Fruit fly (Drosophila melanogaster): ENCODE data around the gene CG14074.

CG14074 gene

dm6 chr3L:18901411-18901810 is 35.4 kb downstream of the CG14074 start, which contains the start of the genes arx and CG6843 (continued):
- TF ChIP-seq CG18011 (GFP tag; optimal IDR thresholded peaks at IDR 0.05) (no peak), dimm (GFP tag; IDR thresholded peaks at IDR 0.05) (no peak), nau (GFP tag; optimal IDR thresholded peaks at IDR 0.05) (no peak), mirr (GFP tag; optimal IDR thresholded peaks at IDR 0.05) (no peak), Doc2 (GFP tag; IDR thresholded peaks at IDR 0.05) (no peak), cad (GFP tag; optimal IDR thresholded peaks at IDR 0.05) (no peak), zfh2 (GFP tag; optimal IDR thresholded peaks at IDR 0.05) (no peak), CG7928 (GFP tag; optimal IDR thresholded peaks at IDR 0.05) (peak; percentile 9), Hmx (GFP tag; optimal IDR thresholded peaks at IDR 0.05) (no peak), CG13775 (GFP tag; optimal IDR thresholded peaks at IDR 0.05) (no peak), unc-4 (GFP tag; IDR thresholded peaks at IDR 0.05; ENCODE audit: partially characterized antibody) (peak; percentile 94), CoRest (tag; optimal IDR thresholded peaks at IDR 0.05) (peak; percentile 14), CG12236 (GFP tag; optimal IDR thresholded peaks at IDR 0.05) (no peak), CG9727 (GFP tag; optimal IDR thresholded peaks at IDR 0.05) (no peak), toy (GFP tag; IDR thresholded peaks at IDR 0.05) (no peak), dysf (GFP tag; IDR thresholded peaks at IDR 0.05) (no peak), Med (GFP tag) (peak; percentile 74), CrebB (tag; optimal IDR thresholded peaks at IDR 0.05) (no peak), tio (GFP tag; optimal IDR thresholded peaks at IDR 0.05) (no peak), pros (GFP tag; optimal IDR thresholded peaks at IDR 0.05) (no peak), phol (tag; optimal IDR thresholded peaks at IDR 0.05) (peak; percentile 41), Gsc (GFP tag; IDR thresholded peaks at IDR 0.05) (no peak), TFAM (GFP tag; optimal IDR thresholded peaks at IDR 0.05) (no peak), CG2678 (tag; optimal IDR thresholded peaks at IDR 0.05) (no peak), zen2 (GFP tag; IDR thresholded peaks at IDR 0.05; ENCODE audit: partially characterized antibody) (peak; percentile 93), CG4360 (GFP tag; IDR thresholded peaks at IDR 0.05) (no peak), CG7556 (GFP tag; optimal IDR thresholded peaks at IDR 0.05) (no peak), tap (tag; optimal IDR thresholded peaks at IDR 0.05) (no peak), CG17361 (GFP tag; IDR thresholded peaks at IDR 0.05) (no peak), CG3995 (GFP tag; optimal IDR thresholded peaks at IDR 0.05) (peak; percentile 89), Sin3A (optimal IDR thresholded peaks at IDR 0.05) (peak; percentile 58), MESR4 (GFP tag; optimal IDR thresholded peaks at IDR 0.05) (peak; percentile 83), jing (GFP tag; optimal IDR thresholded peaks at IDR 0.05) (no peak), bab2 (GFP tag; optimal IDR thresholded peaks at IDR 0.05) (no peak), Ets65A (GFP tag) (no peak), sqz (GFP tag; optimal IDR thresholded peaks at IDR 0.05) (no peak), Dll (GFP tag; IDR thresholded peaks at IDR 0.05; ENCODE audit: partially characterized antibody) (peak; percentile 92), Trl (optimal IDR thresholded peaks at IDR 0.05) (no peak), Trl (GFP tag; optimal IDR thresholded peaks at IDR 0.05) (no peak), exex (tag; optimal IDR thresholded peaks at IDR 0.05) (no peak), Dref (GFP tag; IDR thresholded peaks at IDR 0.05) (peak; percentile 86), nmo (GFP tag; optimal IDR thresholded peaks at IDR 0.05) (peak; percentile 16), ken (GFP tag; IDR thresholded peaks at IDR 0.05) (no peak), CG5953 (GFP tag; IDR thresholded peaks at IDR 0.05) (no peak), danr (GFP tag; IDR thresholded peaks at IDR 0.05) (no peak), CG1233 (GFP tag; optimal IDR thresholded peaks at IDR 0.05) (no peak), ro (GFP tag; IDR thresholded peaks at IDR 0.05) (no peak), Dp (GFP tag; optimal IDR thresholded peaks at IDR 0.05) (peak; percentile 66), pb (GFP tag; optimal IDR thresholded peaks at IDR 0.05) (no peak)
